Worm (Caenorhabditis elegans) whole organism, mixed stage, embryonic: Measurements from ENCODE around the gene T20D3.5.

Experiments
- M03D4.4 ChIP-seq: sonication (generic microtip); optimal IDR thresholded peaks from 2 replicates; lab custom pipeline; 2017; ENCODE audit warnings: mild to moderate bottlenecking, missing genetic modification characterization, missing compliant biosample characterization
- ceh-39 ChIP-seq: fragments of 150-350 bp; optimal IDR thresholded peaks from 2 replicates; lab custom pipeline; 2014; ENCODE audit warnings: missing biosample characterization, missing genetic modification characterization
- ceh-43 ChIP-seq: fragments of 200-800 bp; sonication (Bioruptor generic); optimal IDR thresholded peaks from 2 replicates; lab custom pipeline; 2018; ENCODE audit warnings: mild to moderate bottlenecking, missing genetic modification characterization, moderate library complexity, missing compliant biosample characterization
- ceh-83 ChIP-seq: fragments of 200-800 bp; sonication (Bioruptor generic); optimal IDR thresholded peaks from 2 replicates; lab custom pipeline; 2018; ENCODE audit warnings: mild to moderate bottlenecking, missing genetic modification characterization, missing compliant biosample characterization
- drap-1 ChIP-seq: fragments of 200-800 bp; sonication (Bioruptor generic); optimal IDR thresholded peaks from 3 replicates; lab custom pipeline; 2018; ENCODE audit warnings: mild to moderate bottlenecking, missing genetic modification characterization, missing compliant biosample characterization
- elt-1 ChIP-seq: sonication (generic microtip); optimal IDR thresholded peaks from 2 replicates; lab custom pipeline; 2017; ENCODE audit warnings: missing genetic modification characterization, mild to moderate bottlenecking, missing compliant biosample characterization, antibody characterized with exemption, moderate library complexity, borderline replicate concordance; ENCODE audit not compliant: insufficient read depth
- elt-3 ChIP-seq: fragments of 150-350 bp; optimal IDR thresholded peaks from 2 replicates; lab custom pipeline; 2014; ENCODE audit warnings: missing biosample characterization, missing genetic modification characterization
- flh-1 ChIP-seq: fragments of 200-800 bp; sonication (Bioruptor generic); optimal IDR thresholded peaks from 2 replicates; lab custom pipeline; 2018; ENCODE audit warnings: mild to moderate bottlenecking, missing genetic modification characterization, moderate library complexity, missing compliant biosample characterization
- ham-2 ChIP-seq: fragments of 200-800 bp; sonication (Bioruptor generic); optimal IDR thresholded peaks from 2 replicates; lab custom pipeline; 2018; ENCODE audit warnings: mild to moderate bottlenecking, missing genetic modification characterization, missing compliant biosample characterization
- hlh-1 ChIP-seq: fragments of 150-350 bp; optimal IDR thresholded peaks from 2 replicates; lab custom pipeline; 2014; ENCODE audit warnings: missing biosample characterization, missing genetic modification reagents, missing genetic modification characterization
- lin-13 ChIP-seq: fragments of 150-350 bp; optimal IDR thresholded peaks from 2 replicates; lab custom pipeline; 2014; ENCODE audit warnings: missing biosample characterization, missing genetic modification characterization
- lin-32 ChIP-seq: fragments of 200-800 bp; sonication (Bioruptor generic); optimal IDR thresholded peaks from 2 replicates; lab custom pipeline; 2018; ENCODE audit warnings: mild to moderate bottlenecking, missing genetic modification characterization, missing compliant biosample characterization
- lsy-2 ChIP-seq: fragments of 150-350 bp; optimal IDR thresholded peaks from 2 replicates; lab custom pipeline; 2014; ENCODE audit warnings: missing biosample characterization, missing genetic modification characterization
- mab-5 ChIP-seq: fragments of 150-350 bp; optimal IDR thresholded peaks from 2 replicates; lab custom pipeline; 2014; ENCODE audit warnings: missing biosample characterization, missing genetic modification characterization
- mep-1 ChIP-seq: fragments of 150-350 bp; optimal IDR thresholded peaks from 2 replicates; lab custom pipeline; 2017; ENCODE audit warnings: missing biosample characterization, missing genetic modification reagents, missing genetic modification characterization, inconsistent platforms
- mls-2 ChIP-seq: sonication (generic microtip); optimal IDR thresholded peaks from 2 replicates; lab custom pipeline; 2016; ENCODE audit warnings: mild to moderate bottlenecking, missing genetic modification characterization, moderate library complexity, missing compliant biosample characterization
- nhr-12 ChIP-seq: fragments of 150-350 bp; optimal IDR thresholded peaks from 2 replicates; lab custom pipeline; 2014; ENCODE audit warnings: missing biosample characterization, missing genetic modification characterization
- nhr-2 ChIP-seq: fragments of 150-350 bp; optimal IDR thresholded peaks from 2 replicates; lab custom pipeline; 2014; ENCODE audit warnings: missing biosample characterization, missing genetic modification characterization
- nhr-28 ChIP-seq: fragments of 150-350 bp; optimal IDR thresholded peaks from 2 replicates; lab custom pipeline; 2014; ENCODE audit warnings: missing biosample characterization, missing genetic modification characterization
- nhr-76 ChIP-seq: sonication (generic microtip); optimal IDR thresholded peaks from 2 replicates; lab custom pipeline; 2017; ENCODE audit warnings: missing biosample characterization, missing genetic modification characterization
- pha-4 ChIP-seq: fragments of 150-350 bp; optimal IDR thresholded peaks from 2 replicates; lab custom pipeline; 2018; ENCODE audit warnings: missing biosample characterization, missing genetic modification reagents, missing genetic modification characterization
- sem-2 ChIP-seq: fragments of 200-800 bp; sonication (Bioruptor generic); optimal IDR thresholded peaks from 2 replicates; lab custom pipeline; 2018; ENCODE audit warnings: mild to moderate bottlenecking, missing genetic modification characterization, missing compliant biosample characterization
- sptf-1 ChIP-seq: sonication (generic microtip); optimal IDR thresholded peaks from 2 replicates; lab custom pipeline; 2017; ENCODE audit warnings: mild to moderate bottlenecking, missing genetic modification characterization, moderate library complexity, missing compliant biosample characterization
- tbx-8 ChIP-seq: fragments of 200-800 bp; sonication (Bioruptor generic); optimal IDR thresholded peaks from 2 replicates; lab custom pipeline; 2018; ENCODE audit warnings: mild to moderate bottlenecking, missing genetic modification characterization, moderate library complexity, missing compliant biosample characterization
- unc-120 ChIP-seq: sonication (generic microtip); optimal IDR thresholded peaks from 2 replicates; lab custom pipeline; 2017; ENCODE audit warnings: missing genetic modification characterization, missing compliant biosample characterization; ENCODE audit not compliant: poor library complexity, severe bottlenecking
- unc-39 ChIP-seq: fragments of 150-350 bp; optimal IDR thresholded peaks from 2 replicates; lab custom pipeline; 2014; ENCODE audit warnings: missing biosample characterization, missing genetic modification characterization
- unc-62 ChIP-seq: fragments of 150-350 bp; optimal IDR thresholded peaks from 2 replicates; lab custom pipeline; 2014; ENCODE audit warnings: missing biosample characterization, missing genetic modification reagents, missing genetic modification characterization
- zip-8 ChIP-seq: fragments of 150-350 bp; optimal IDR thresholded peaks from 2 replicates; lab custom pipeline; 2014; ENCODE audit warnings: missing biosample characterization, missing genetic modification characterization
- ztf-11 ChIP-seq: fragments of 150-350 bp; optimal IDR thresholded peaks from 2 replicates; lab custom pipeline; 2014; ENCODE audit warnings: missing biosample characterization, missing genetic modification characterization

T20D3.5 gene

DNA sequence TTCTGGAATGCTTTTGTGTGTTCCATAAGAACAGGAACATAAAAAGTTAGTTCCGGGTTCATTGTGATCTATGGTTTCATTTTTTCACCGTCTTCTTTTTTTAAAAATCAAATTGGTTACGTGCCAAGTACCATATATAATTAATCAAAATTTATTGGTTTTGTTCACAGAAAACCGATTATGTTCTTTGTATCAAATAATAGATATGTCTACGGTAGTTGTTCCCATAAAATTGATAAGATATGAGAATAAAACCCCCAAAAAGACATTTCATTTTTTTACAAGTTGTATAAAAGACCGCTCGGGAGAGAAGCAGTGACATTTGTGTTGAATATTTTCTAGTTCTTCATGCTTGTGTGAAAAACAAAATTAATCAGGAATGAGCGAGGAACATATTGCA, 44.3 kb downstream of the T20D3.5 start, which contains the start of gene C10C5.5:
Gene C10C5.5, plus strand, starts transcription at position 301 of the 400 bp plus-strand sequence.
- TF ChIP-seq mls-2 (tag; lab: Kevin White, UChicago): no peak
- no peak for TF ChIP-seq ceh-83
- TF ChIP-seq unc-62 (GFP tag; lab: Kevin White, UChicago): no peak
- no peak for TF ChIP-seq elt-1 (tag; lab: Kevin White, UChicago)
- TF ChIP-seq M03D4.4 (tag; lab: Kevin White, UChicago): no peak
- no peak for TF ChIP-seq lsy-2 (tag; lab: Kevin White, UChicago)
- TF ChIP-seq lin-13 (tag; lab: Kevin White, UChicago): no peak
- no peak for TF ChIP-seq nhr-76 (tag; lab: Kevin White, UChicago)
- TF ChIP-seq sptf-1 (tag; lab: Kevin White, UChicago): no peak
- no peak for TF ChIP-seq flh-1 (GFP tag; lab: Kevin White, UChicago)
- TF ChIP-seq ceh-39: no peak
- TF ChIP-seq pha-4: no peak
- no peak for TF ChIP-seq lin-32 (GFP tag; lab: Kevin White, UChicago)
- TF ChIP-seq nhr-12 (tag; lab: Kevin White, UChicago): no peak
- no peak for TF ChIP-seq nhr-28 (tag; lab: Kevin White, UChicago)
- TF ChIP-seq ham-2 (GFP tag; lab: Kevin White, UChicago): no peak

DNA sequence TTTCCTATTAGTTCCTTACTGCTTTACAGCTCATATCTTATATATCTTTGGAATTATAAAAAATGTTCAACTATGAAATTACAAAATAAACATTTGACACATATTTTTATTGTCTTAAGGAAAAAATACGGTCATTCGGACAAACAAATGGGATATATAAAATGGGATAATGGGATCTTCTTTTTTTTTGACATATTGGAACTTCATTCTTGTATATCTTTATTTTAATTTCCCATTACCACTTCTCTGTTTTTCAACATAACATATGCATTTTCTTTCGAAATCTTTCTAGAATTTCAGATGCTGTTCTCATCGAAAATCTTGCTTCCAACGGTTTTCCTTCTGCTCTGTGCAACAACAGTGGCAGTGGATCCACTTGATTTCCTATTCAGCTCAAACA, 48.0 kb downstream of the T20D3.5 start, which contains the start of gene C10C5.7:
Gene C10C5.7, plus strand, starts transcription at position 301 of the 400 bp plus-strand sequence.
- TF ChIP-seq drap-1 (GFP tag; lab: Kevin White, UChicago): no peak
- TF ChIP-seq sem-2 (GFP tag; lab: Kevin White, UChicago): no peak
- TF ChIP-seq elt-3 (tag; lab: Kevin White, UChicago): no peak
- no peak for TF ChIP-seq ham-2 (GFP tag; lab: Kevin White, UChicago)
- no peak for TF ChIP-seq mls-2 (tag; lab: Kevin White, UChicago)
- TF ChIP-seq unc-62 (GFP tag; lab: Kevin White, UChicago): no peak
- no peak for TF ChIP-seq mab-5
- no peak for TF ChIP-seq nhr-28 (tag; lab: Kevin White, UChicago)
- no peak for TF ChIP-seq lin-13 (tag; lab: Kevin White, UChicago)
- no peak for TF ChIP-seq M03D4.4 (tag; lab: Kevin White, UChicago)
- no peak for TF ChIP-seq tbx-8 (GFP tag; lab: Kevin White, UChicago)
- no peak for TF ChIP-seq mep-1 (tag; lab: Kevin White, UChicago)
- no peak for TF ChIP-seq unc-120 (tag; lab: Kevin White, UChicago)

- TF ChIP-seq lsy-2 (tag; lab: Kevin White, UChicago) (peak; percentile 14), sptf-1 (tag; lab: Kevin White, UChicago) (no peak), M03D4.4 (tag; lab: Kevin White, UChicago) (no peak), zip-8 (no peak), tbx-8 (GFP tag; lab: Kevin White, UChicago) (no peak), unc-39 (tag; lab: Kevin White, UChicago) (no peak), lin-13 (tag; lab: Kevin White, UChicago) (no peak), ceh-43 (no peak), hlh-1 (no peak), mls-2 (tag; lab: Kevin White, UChicago) (no peak), mep-1 (tag; lab: Kevin White, UChicago) (peak; percentile 0), ceh-39 (no peak), nhr-2 (no peak), elt-3 (tag; lab: Kevin White, UChicago) (no peak), ztf-11 (no peak)
- TF ChIP-seq, all 35 proteins: peak for 2
These were observed 49.2 kb downstream of the T20D3.5 start, which contains the start of gene daf-15 for ce11 chrIV:9386038-9386437. Gene daf-15, plus strand, starts transcription at chrIV:9386208.
